Fruit fly (Drosophila melanogaster) whole organism, embryonic: ENCODE measurements around the gene CG3434.

ENCODE experiments used
- C15 ChIP-seq: fragments of 200-800 bp; sonication (Bioruptor generic); IDR thresholded peaks from 3 replicates; pipeline ENCODE4 v1.3.6; 2022; ENCODE audit warnings: missing biosample characterization, missing genetic modification characterization
- CG10209 ChIP-seq: fragments of 200-800 bp; sonication (Bioruptor generic); optimal IDR thresholded peaks from 3 replicates; lab custom pipeline; 2017; ENCODE audit warnings: missing biosample characterization, mild to moderate bottlenecking, missing genetic modification characterization, missing genetic modification reagents
- CG10321 ChIP-seq: fragments of 200-800 bp; sonication (Bioruptor generic); IDR thresholded peaks from 2 replicates; pipeline ENCODE4 v1.3.6; 2022; ENCODE audit warnings: missing biosample characterization, missing genetic modification characterization
- CG10565 ChIP-seq: fragments of 200-800 bp; sonication (Bioruptor generic); optimal IDR thresholded peaks from 3 replicates; lab custom pipeline; 2016; ENCODE audit warnings: missing biosample characterization, mild to moderate bottlenecking, missing genetic modification characterization
- CG14441 ChIP-seq: fragments of 200-800 bp; sonication (Bioruptor generic); IDR thresholded peaks from 2 replicates; pipeline ENCODE4 v1.3.6; 2022; ENCODE audit warnings: missing biosample characterization, missing genetic modification characterization
- CG14860 ChIP-seq: fragments of 200-800 bp; sonication (Bioruptor generic); IDR thresholded peaks from 3 replicates; pipeline ENCODE4 v1.3.6; 2022; ENCODE audit warnings: missing biosample characterization, missing genetic modification characterization; ENCODE audit not compliant: partially characterized antibody
- CG14965 ChIP-seq: fragments of 200-800 bp; sonication (Bioruptor generic); optimal IDR thresholded peaks from 2 replicates; lab custom pipeline; 2016; ENCODE audit warnings: missing biosample characterization, missing genetic modification characterization, borderline replicate concordance
- CG17328 ChIP-seq: fragments of 200-800 bp; sonication (Bioruptor generic); IDR thresholded peaks from 2 replicates; pipeline ENCODE4 v1.3.6; 2022; ENCODE audit warnings: missing biosample characterization, missing genetic modification characterization
- CG17568 ChIP-seq: fragments of 200-800 bp; sonication (Bioruptor generic); optimal IDR thresholded peaks from 2 replicates; lab custom pipeline; 2018; ENCODE audit warnings: missing biosample characterization, mild to moderate bottlenecking, missing genetic modification characterization, moderate library complexity
- CG2678 ChIP-seq: fragments of 200-800 bp; sonication (Bioruptor generic); optimal IDR thresholded peaks from 3 replicates; lab custom pipeline; 2019; ENCODE audit warnings: missing biosample characterization, mild to moderate bottlenecking, missing genetic modification characterization, moderate library complexity
- CG3065 ChIP-seq: fragments of 200-800 bp; sonication (Bioruptor generic); optimal IDR thresholded peaks from 2 replicates; lab custom pipeline; 2016; ENCODE audit warnings: missing biosample characterization, missing genetic modification characterization
- CG32772 ChIP-seq: fragments of 200-800 bp; sonication (Bioruptor generic); IDR thresholded peaks from 2 replicates; pipeline ENCODE4 v1.3.6; 2022; ENCODE audit warnings: missing biosample characterization, missing genetic modification characterization
- CG4424 ChIP-seq: fragments of 200-800 bp; sonication (Bioruptor generic); optimal IDR thresholded peaks from 3 replicates; lab custom pipeline; 2016; ENCODE audit warnings: missing biosample characterization, missing genetic modification characterization
- CG4730 ChIP-seq: fragments of 200-800 bp; sonication (Bioruptor generic); IDR thresholded peaks from 2 replicates; pipeline ENCODE4 v1.3.6; 2022; ENCODE audit warnings: missing biosample characterization, missing genetic modification characterization
- CG4820 ChIP-seq: fragments of 200-800 bp; sonication (Bioruptor generic); optimal IDR thresholded peaks from 3 replicates; lab custom pipeline; 2016; ENCODE audit warnings: missing biosample characterization, missing genetic modification characterization
- CG6272 ChIP-seq: fragments of 200-800 bp; sonication (Bioruptor generic); IDR thresholded peaks from 2 replicates; pipeline ENCODE4 v1.3.6; 2022; ENCODE audit warnings: missing biosample characterization, missing genetic modification characterization
- CG7372 ChIP-seq: fragments of 200-800 bp; sonication (Bioruptor generic); IDR thresholded peaks from 2 replicates; pipeline ENCODE4 v1.3.6; 2022; ENCODE audit warnings: missing biosample characterization, missing genetic modification characterization
- CG7928 ChIP-seq: fragments of 200-800 bp; sonication (Bioruptor generic); optimal IDR thresholded peaks from 2 replicates; lab custom pipeline; 2017; ENCODE audit warnings: missing biosample characterization, mild to moderate bottlenecking, missing genetic modification characterization
- CG7963 ChIP-seq: fragments of 200-800 bp; sonication (Bioruptor generic); IDR thresholded peaks from 3 replicates; pipeline ENCODE4 v1.3.6; 2022; ENCODE audit warnings: missing biosample characterization, missing genetic modification characterization; ENCODE audit not compliant: partially characterized antibody
- Doc2 ChIP-seq: fragments of 200-800 bp; sonication (Bioruptor generic); IDR thresholded peaks from 2 replicates; pipeline ENCODE4 v1.3.6; 2022; ENCODE audit warnings: missing biosample characterization, missing genetic modification characterization
- HLHmδ ChIP-seq: fragments of 200-800 bp; sonication (Bioruptor generic); optimal IDR thresholded peaks from 2 replicates; lab custom pipeline; 2018; ENCODE audit warnings: missing biosample characterization, mild to moderate bottlenecking, missing genetic modification characterization, moderate library complexity
- Lhr ChIP-seq: fragments of 200-800 bp; sonication (Bioruptor generic); optimal IDR thresholded peaks from 3 replicates; lab custom pipeline; 2017; ENCODE audit warnings: mild to moderate bottlenecking, missing biosample characterization, missing genetic modification reagents, missing genetic modification characterization
- Lpt ChIP-seq: fragments of >200 bp; optimal IDR thresholded peaks from 2 replicates; lab custom pipeline; 2018; ENCODE audit warnings: missing biosample characterization, missing genetic modification characterization
- MTF-1 ChIP-seq: fragments of 200-800 bp; sonication (Bioruptor generic); optimal IDR thresholded peaks from 2 replicates; lab custom pipeline; 2018; ENCODE audit warnings: missing biosample characterization, mild to moderate bottlenecking, missing genetic modification characterization, borderline replicate concordance
- Mes4 ChIP-seq: fragments of 200-800 bp; sonication (Bioruptor generic); optimal IDR thresholded peaks from 2 replicates; lab custom pipeline; 2016; ENCODE audit warnings: missing biosample characterization, missing genetic modification characterization
- NK7.1 ChIP-seq: fragments of 200-800 bp; sonication (Bioruptor generic); optimal IDR thresholded peaks from 3 replicates; lab custom pipeline; 2016; ENCODE audit warnings: missing biosample characterization, missing genetic modification characterization
- Trl ChIP-seq, 3 experiments: fragments of >200 bp in 2 of 3; fragments of 200-800 bp in 1 of 3; sonication (Bioruptor generic) in 1 of 3; optimal IDR thresholded peaks; 2 replicates in 1 of 3; 3 replicates in 2 of 3; lab custom pipeline; 2016 to 2017; ENCODE audit warnings: missing biosample characterization in 1 of 3, missing genetic modification characterization in 1 of 3
- Usf ChIP-seq: fragments of 200-800 bp; sonication (Bioruptor generic); optimal IDR thresholded peaks from 2 replicates; lab custom pipeline; 2017; ENCODE audit warnings: missing genotype, missing biosample characterization, missing genetic modification characterization
- Vsx1 ChIP-seq: fragments of 200-800 bp; sonication (Bioruptor generic); optimal IDR thresholded peaks from 2 replicates; lab custom pipeline; 2017; ENCODE audit warnings: missing biosample characterization, mild to moderate bottlenecking, missing genetic modification characterization, missing genetic modification reagents
- amos ChIP-seq: fragments of 200-800 bp; sonication (Bioruptor generic); IDR thresholded peaks from 2 replicates; pipeline ENCODE4 v1.3.6; 2022; ENCODE audit warnings: missing biosample characterization, missing genetic modification characterization; ENCODE audit not compliant: partially characterized antibody
- aop ChIP-seq: fragments of 200-800 bp; sonication (Bioruptor generic); IDR thresholded peaks from 2 replicates; pipeline ENCODE4 v1.3.6; 2022; ENCODE audit warnings: missing biosample characterization, missing genetic modification characterization
- ara ChIP-seq: fragments of 200-800 bp; sonication (Bioruptor generic); IDR thresholded peaks from 2 replicates; pipeline ENCODE4 v1.3.6; 2022; ENCODE audit warnings: missing biosample characterization, missing genetic modification characterization
- ato ChIP-seq: fragments of 200-800 bp; sonication (Bioruptor generic); IDR thresholded peaks from 2 replicates; pipeline ENCODE4 v1.3.6; 2022; ENCODE audit warnings: missing biosample characterization, missing genetic modification characterization; ENCODE audit not compliant: partially characterized antibody
- bbx ChIP-seq: fragments of 200-800 bp; sonication (Bioruptor generic); IDR thresholded peaks from 2 replicates; pipeline ENCODE4 v1.3.6; 2022; ENCODE audit warnings: missing biosample characterization, missing genetic modification characterization; ENCODE audit not compliant: partially characterized antibody
- chif ChIP-seq, 2 experiments: fragments of 200-800 bp; sonication (Bioruptor generic); optimal IDR thresholded peaks; 3 replicates each; lab custom pipeline; 2016; ENCODE audit warnings: missing biosample characterization in 2 of 2, missing genetic modification characterization in 2 of 2
- danr ChIP-seq: fragments of 200-800 bp; sonication (Bioruptor generic); IDR thresholded peaks from 2 replicates; pipeline ENCODE4 v1.3.6; 2022; ENCODE audit warnings: missing biosample characterization, missing genetic modification characterization
- dimm ChIP-seq: fragments of 200-800 bp; sonication (Bioruptor generic); IDR thresholded peaks from 2 replicates; pipeline ENCODE4 v1.3.6; 2022; ENCODE audit warnings: missing biosample characterization, missing genetic modification characterization
- fd3F ChIP-seq: fragments of 200-800 bp; sonication (Bioruptor generic); optimal IDR thresholded peaks from 2 replicates; lab custom pipeline; 2018; ENCODE audit warnings: missing biosample characterization, mild to moderate bottlenecking, missing genetic modification characterization, moderate library complexity
- fd64A ChIP-seq: fragments of 200-800 bp; sonication (Bioruptor generic); optimal IDR thresholded peaks from 3 replicates; lab custom pipeline; 2018; ENCODE audit warnings: missing biosample characterization, mild to moderate bottlenecking, missing genetic modification characterization
- gcm ChIP-seq: fragments of 200-800 bp; sonication (Bioruptor generic); optimal IDR thresholded peaks from 2 replicates; lab custom pipeline; 2019; ENCODE audit warnings: missing biosample characterization, mild to moderate bottlenecking, missing genetic modification characterization, moderate library complexity
- insv ChIP-seq, 2 experiments: fragments of 200-800 bp; sonication (Bioruptor generic); optimal IDR thresholded peaks; 3 replicates each; lab custom pipeline; 2016 to 2018; ENCODE audit warnings: missing biosample characterization in 2 of 2, missing genetic modification characterization in 2 of 2
- kah ChIP-seq: fragments of 200-800 bp; sonication (Bioruptor generic); optimal IDR thresholded peaks from 2 replicates; lab custom pipeline; 2018; ENCODE audit warnings: missing biosample characterization, mild to moderate bottlenecking, missing genetic modification characterization
- pfk ChIP-seq: fragments of 200-800 bp; sonication (Bioruptor generic); optimal IDR thresholded peaks from 2 replicates; lab custom pipeline; 2018; ENCODE audit warnings: missing biosample characterization, mild to moderate bottlenecking, missing genetic modification characterization, moderate library complexity
- pnt ChIP-seq: fragments of 200-800 bp; sonication (Bioruptor generic); optimal IDR thresholded peaks from 3 replicates; lab custom pipeline; 2016; ENCODE audit warnings: missing biosample characterization, missing genetic modification characterization
- rib ChIP-seq: fragments of 200-800 bp; sonication (Bioruptor generic); IDR thresholded peaks from 2 replicates; pipeline ENCODE4 v1.3.6; 2022; ENCODE audit warnings: missing biosample characterization, missing genetic modification characterization
- sens-2 ChIP-seq: fragments of 200-800 bp; sonication (Bioruptor generic); IDR thresholded peaks from 2 replicates; pipeline ENCODE4 v1.3.6; 2022; ENCODE audit warnings: missing biosample characterization, missing genetic modification characterization
- shn ChIP-seq: fragments of 200-800 bp; sonication (Bioruptor generic); optimal IDR thresholded peaks from 3 replicates; lab custom pipeline; 2016; ENCODE audit warnings: missing biosample characterization, missing genetic modification characterization
- stc ChIP-seq: fragments of 200-800 bp; sonication (Bioruptor generic); IDR thresholded peaks from 2 replicates; pipeline ENCODE4 v1.3.6; 2022; ENCODE audit warnings: missing biosample characterization, missing genetic modification characterization
- stwl ChIP-seq: fragments of 200-800 bp; sonication (Bioruptor generic); optimal IDR thresholded peaks from 3 replicates; lab custom pipeline; 2018; ENCODE audit warnings: missing biosample characterization, mild to moderate bottlenecking, missing genetic modification characterization, moderate library complexity
- tin ChIP-seq: fragments of 200-800 bp; sonication (Bioruptor generic); optimal IDR thresholded peaks from 3 replicates; lab custom pipeline; 2016; ENCODE audit warnings: missing biosample characterization, missing genetic modification characterization

Gene CG3434

dm6 chr3L:9457619-9458092 is 2.9 kb downstream of the CG3434 start, which contains the start of gene CG3437 (continued):
- TF ChIP-seq shn (GFP tag; lab: Kevin White, UChicago), result peak; percentile 98
- TF ChIP-seq gcm (GFP tag; lab: Kevin White, UChicago), result peak; percentile 97
- peak; percentile 98 for TF ChIP-seq C15 (GFP tag; lab: Robert Waterston, UW)
- peak; percentile 97 to 99 for TF ChIP-seq chif (GFP tag; optimal IDR thresholded peaks at IDR 0.05; lab: Kevin White, UChicago)
- peak; percentile 44; the same call in 1 of the 2 replicates for TF ChIP-seq amos (GFP tag; lab: Robert Waterston, UW)
- TF ChIP-seq CG10209, result peak; percentile 99
- TF ChIP-seq CG32772 (GFP tag; lab: Robert Waterston, UW), result peak; percentile 100
- peak; percentile 97 for TF ChIP-seq CG4820 (GFP tag; lab: Kevin White, UChicago)
- peak; percentile 98 for TF ChIP-seq CG17568 (GFP tag; lab: Kevin White, UChicago)
- peak; percentile 92 for TF ChIP-seq CG10565 (GFP tag; lab: Kevin White, UChicago)
- TF ChIP-seq CG7372, result peak; percentile 99
- TF ChIP-seq fd3F, result peak; percentile 98
- TF ChIP-seq sens-2 (GFP tag; lab: Robert Waterston, UW), result peak; percentile 99
- TF ChIP-seq Trl (optimal IDR thresholded peaks at IDR 0.05; lab: Kevin White, UChicago), result no peak
- TF ChIP-seq Trl (GFP tag; optimal IDR thresholded peaks at IDR 0.05; lab: Kevin White, UChicago), result peak; percentile 99
- TF ChIP-seq CG3065 (GFP tag; lab: Kevin White, UChicago), result peak; percentile 97
- TF ChIP-seq rib (GFP tag; lab: Robert Waterston, UW), result peak; percentile 99
- peak; percentile 99 for TF ChIP-seq danr
- TF ChIP-seq CG6272 (GFP tag; lab: Robert Waterston, UW), result peak; percentile 99
- TF ChIP-seq MTF-1, result peak; percentile 97
- peak; percentile 97 for TF ChIP-seq Vsx1 (GFP tag; lab: Kevin White, UChicago)
- peak; percentile 100 for TF ChIP-seq ara (GFP tag; lab: Robert Waterston, UW)
- TF ChIP-seq kah (GFP tag; lab: Kevin White, UChicago), result peak; percentile 97
- TF ChIP-seq Usf (GFP tag; lab: Kevin White, UChicago), result peak; percentile 99
- peak; percentile 82 for TF ChIP-seq CG14965 (GFP tag; lab: Kevin White, UChicago)
- TF ChIP-seq CG4730 (GFP tag; lab: Robert Waterston, UW), result peak; percentile 99
- peak; percentile 98 for TF ChIP-seq dimm (GFP tag; lab: Robert Waterston, UW)
- TF ChIP-seq stc, result peak; percentile 99
- TF ChIP-seq bbx (GFP tag; lab: Robert Waterston, UW), result 0 out of 2 replicates have a peak, but pooled peaks have one; percentile 44
- TF ChIP-seq Lpt, result no peak
- peak; percentile 96 for TF ChIP-seq aop (GFP tag; lab: Robert Waterston, UW)
- peak; percentile 98 for TF ChIP-seq NK7.1 (GFP tag; lab: Kevin White, UChicago)
- peak; percentile 95 for TF ChIP-seq Lhr (GFP tag; lab: Kevin White, UChicago)
- TF ChIP-seq CG4424, result peak; percentile 98
- TF ChIP-seq CG10321 (GFP tag; lab: Robert Waterston, UW), result peak; percentile 87
- TF ChIP-seq fd64A (GFP tag; lab: Kevin White, UChicago), result peak; percentile 98
- no peak for TF ChIP-seq HLHmδ (GFP tag; lab: Kevin White, UChicago)
- TF ChIP-seq tin (GFP tag; lab: Kevin White, UChicago), result peak; percentile 98
- peak; percentile 98 for TF ChIP-seq Doc2 (GFP tag; lab: Robert Waterston, UW)
- no peak for TF ChIP-seq ato
- peak; percentile 26 to 81 for TF ChIP-seq insv (GFP tag; optimal IDR thresholded peaks at IDR 0.05; lab: Kevin White, UChicago)
- TF ChIP-seq CG2678 (tag; lab: Kevin White, UChicago), result peak; percentile 99
- peak; percentile 99 for TF ChIP-seq CG17328
- TF ChIP-seq Mes4 (GFP tag; lab: Kevin White, UChicago), result peak; percentile 97
- peak; percentile 79 for TF ChIP-seq pfk
- TF ChIP-seq pnt (GFP tag; lab: Kevin White, UChicago), result peak; percentile 99
- no peak for TF ChIP-seq CG7963 (GFP tag; lab: Robert Waterston, UW)
- TF ChIP-seq CG14441 (GFP tag; lab: Robert Waterston, UW), result peak; percentile 100
- TF ChIP-seq stwl (tag; lab: Kevin White, UChicago), result peak; percentile 80
- peak; percentile 96 for TF ChIP-seq CG7928 (GFP tag; lab: Kevin White, UChicago)
- no peak for TF ChIP-seq CG14860
